Worm (Caenorhabditis elegans): ENCODE data around the gene Y77E11A.7.

- no peak for TF ChIP-seq lsy-2 (tag; optimal IDR thresholded peaks at IDR 0.05)
- TF ChIP-seq snpc-4 (tag; optimal IDR thresholded peaks at IDR 0.05) = no peak
- TF ChIP-seq aly-2 (tag; optimal IDR thresholded peaks at IDR 0.05) = no peak
- TF ChIP-seq skn-1 (tag; optimal IDR thresholded peaks at IDR 0.05) = no peak
- no peak for TF ChIP-seq nhr-237 (tag; optimal IDR thresholded peaks at IDR 0.05)
- no peak for TF ChIP-seq nhr-10 (tag; optimal IDR thresholded peaks at IDR 0.05)
- no peak for TF ChIP-seq zag-1 (tag; optimal IDR thresholded peaks at IDR 0.05)
- no peak for TF ChIP-seq unc-62 (GFP tag; optimal IDR thresholded peaks at IDR 0.05)
- TF ChIP-seq ceh-16 (tag; optimal IDR thresholded peaks at IDR 0.05) = no peak
Observed at ce11 chrIV:1445920-1446319, 26.3 kb upstream of the Y77E11A.7 start, which contains the start of gene clp-7.
